Worm (Caenorhabditis elegans): ENCODE results near the gene C18D11.6.

Gene C18D11.6

ce11 chrIII:11830522-11831489 lies 20.4 kb downstream of the C18D11.6 start (continued):
- TF ChIP-seq lim-7 (GFP tag; IDR thresholded peaks at IDR 0.05) (peak; percentile 56), fos-1 (tag; optimal IDR thresholded peaks at IDR 0.05) (no peak), zip-11 (GFP tag; IDR thresholded peaks at IDR 0.05) (no peak), lin-38 (GFP tag; IDR thresholded peaks at IDR 0.05) (peak; percentile 53), mdt-29 (GFP tag; IDR thresholded peaks at IDR 0.05) (peak; percentile 69), T26A8.4 (GFP tag; IDR thresholded peaks at IDR 0.05) (peak; percentile 57; the same call in 1 of the 2 replicates), ceh-28 (tag; optimal IDR thresholded peaks at IDR 0.05) (no peak), ztf-11 (tag; optimal IDR thresholded peaks at IDR 0.05) (no peak), tra-1 (GFP tag; IDR thresholded peaks at IDR 0.05) (peak; percentile 53; the same call in 1 of the 2 replicates), T20F7.1 (GFP tag; optimal IDR thresholded peaks at IDR 0.05) (no peak), nhr-41 (GFP tag; IDR thresholded peaks at IDR 0.05) (no peak), Y5F2A.4 (GFP tag; optimal IDR thresholded peaks at IDR 0.05) (no peak), lin-15B (tag; optimal IDR thresholded peaks at IDR 0.05) (no peak), gei-8 (GFP tag; optimal IDR thresholded peaks at IDR 0.05) (peak; percentile 22), aha-1 (tag) (peak; percentile 77), skn-1 (tag; optimal IDR thresholded peaks at IDR 0.05) (no peak), Y48G9A.11 (GFP tag; IDR thresholded peaks at IDR 0.05) (0 out of 2 replicates have a peak, but pooled peaks have one; percentile 20), ZK546.5 (tag; optimal IDR thresholded peaks at IDR 0.05) (no peak), mes-2 (tag; optimal IDR thresholded peaks at IDR 0.05; ENCODE audit: poor library complexity, severe bottlenecking) (peak; percentile 40), F49E8.2 (tag; optimal IDR thresholded peaks at IDR 0.05; ENCODE audit: borderline replicate concordance) (no peak), spr-1 (tag; optimal IDR thresholded peaks at IDR 0.05) (peak; percentile 14), lsy-2 (tag; optimal IDR thresholded peaks at IDR 0.05) (peak; percentile 7 to 14), daf-19 (GFP tag; conservative IDR thresholded peaks at IDR 0.05) (no peak), dmd-8 (GFP tag; IDR thresholded peaks at IDR 0.05) (0 out of 2 replicates have a peak, but pooled peaks have one; percentile 5), hlh-11 (tag; optimal IDR thresholded peaks at IDR 0.05) (peak; percentile 4), nhr-25 (tag; optimal IDR thresholded peaks at IDR 0.05; ENCODE audit: borderline replicate concordance, insufficient read depth) (no peak), madf-9 (GFP tag; conservative IDR thresholded peaks at IDR 0.05) (0 out of 2 replicates have a peak, but pooled peaks have one; percentile 34), ama-1 (optimal IDR thresholded peaks at IDR 0.05) (peak; percentile 61), nhr-42 (GFP tag; IDR thresholded peaks at IDR 0.05) (0 out of 2 replicates have a peak, but pooled peaks have one; percentile 28), mxl-3 (GFP tag; optimal IDR thresholded peaks at IDR 0.05) (no peak), daf-8 (GFP tag; IDR thresholded peaks at IDR 0.05) (no peak), nhr-76 (tag; optimal IDR thresholded peaks at IDR 0.05) (no peak), vab-7 (GFP tag; IDR thresholded peaks at IDR 0.05) (0 out of 2 replicates have a peak, but pooled peaks have one; percentile 7), hmg-1.1 (GFP tag; IDR thresholded peaks at IDR 0.05) (peak; percentile 41; the same call in 1 of the 2 replicates), dve-1 (tag; optimal IDR thresholded peaks at IDR 0.05; ENCODE audit: insufficient read depth) (peak; percentile 18)

- no peak for TF ChIP-seq egl-43 (GFP tag; IDR thresholded peaks at IDR 0.05)
- TF ChIP-seq set-16 (GFP tag; IDR thresholded peaks at IDR 0.05) = peak; percentile 64
These were observed 23.1 kb downstream of the C18D11.6 start for ce11 chrIII:11833449-11833848.

Data from whole organism, L4 larva.